Fruit fly (Drosophila melanogaster): ENCODE data around the gene Chd1.
A peak's percentile ranks its signal among the peaks of the same experiment; 100 is the strongest.

Chd1 gene

dm6 chr2L:2957547-2958174, 29.9 kb downstream of the Chd1 start (continued):
- peak; percentile 86 for TF ChIP-seq CG8632 (GFP tag; optimal IDR thresholded peaks at IDR 0.05)
- TF ChIP-seq CG6792 (GFP tag; optimal IDR thresholded peaks at IDR 0.05), result peak; percentile 89
- peak; percentile 91 for TF ChIP-seq dsx (GFP tag; optimal IDR thresholded peaks at IDR 0.05; ENCODE audit: poor library complexity, severe bottlenecking)
- TF ChIP-seq CG4318 (GFP tag; optimal IDR thresholded peaks at IDR 0.05), result peak; percentile 91
- peak; percentile 84 for TF ChIP-seq net (GFP tag; optimal IDR thresholded peaks at IDR 0.05)
- TF ChIP-seq fkh (GFP tag; optimal IDR thresholded peaks at IDR 0.05), result no peak
- peak; percentile 58 to 88 for TF ChIP-seq salr (GFP tag; optimal IDR thresholded peaks at IDR 0.05)
- peak; percentile 94 for TF ChIP-seq CG31627 (GFP tag; optimal IDR thresholded peaks at IDR 0.05)
- peak; percentile 94 for TF ChIP-seq CG32006 (GFP tag; optimal IDR thresholded peaks at IDR 0.05)
- TF ChIP-seq Ets96B (tag; optimal IDR thresholded peaks at IDR 0.05), result peak; percentile 87
- TF ChIP-seq Hr39 (GFP tag; optimal IDR thresholded peaks at IDR 0.05), result peak; percentile 94
- peak; percentile 92 for TF ChIP-seq pdm3 (GFP tag; optimal IDR thresholded peaks at IDR 0.05)
- peak; percentile 92 for TF ChIP-seq Eip75B (GFP tag; optimal IDR thresholded peaks at IDR 0.05)
- peak; percentile 97 for TF ChIP-seq Eip78C (GFP tag)
- TF ChIP-seq Hr38 (GFP tag; optimal IDR thresholded peaks at IDR 0.05), result peak; percentile 22
- TF ChIP-seq lz (GFP tag; optimal IDR thresholded peaks at IDR 0.05), result peak; percentile 94
- TF ChIP-seq CG6163 (GFP tag; IDR thresholded peaks at IDR 0.05), result peak; percentile 78; the same call in 2 of the 3 replicates
- peak; percentile 99 for TF ChIP-seq svp (GFP tag)
- peak; percentile 90 for TF ChIP-seq Smox (GFP tag; optimal IDR thresholded peaks at IDR 0.05)
- TF ChIP-seq CG8119 (GFP tag; IDR thresholded peaks at IDR 0.05), result peak; percentile 89
- TF ChIP-seq Blimp-1 (GFP tag; optimal IDR thresholded peaks at IDR 0.05), result peak; percentile 82
- peak; percentile 86 for TF ChIP-seq spab (GFP tag; optimal IDR thresholded peaks at IDR 0.05)
- peak; percentile 79 for TF ChIP-seq CG7368 (GFP tag; optimal IDR thresholded peaks at IDR 0.05)
- TF ChIP-seq CG3032 (tag; optimal IDR thresholded peaks at IDR 0.05), result peak; percentile 92
- peak; percentile 95 for TF ChIP-seq esn (GFP tag; optimal IDR thresholded peaks at IDR 0.05)
- peak; percentile 89 for TF ChIP-seq Sox15 (GFP tag; optimal IDR thresholded peaks at IDR 0.05)
- peak; percentile 67 for TF ChIP-seq CG1621 (tag; optimal IDR thresholded peaks at IDR 0.05)
- peak; percentile 86 for TF ChIP-seq eg (GFP tag; IDR thresholded peaks at IDR 0.05)

- TF ChIP-seq fd85E (GFP tag; optimal IDR thresholded peaks at IDR 0.05) (no peak), net (GFP tag; optimal IDR thresholded peaks at IDR 0.05) (no peak), Hr39 (GFP tag; optimal IDR thresholded peaks at IDR 0.05) (no peak), Eip93F (GFP tag; optimal IDR thresholded peaks at IDR 0.05) (no peak), spab (GFP tag; optimal IDR thresholded peaks at IDR 0.05) (no peak), pdm3 (GFP tag; optimal IDR thresholded peaks at IDR 0.05) (no peak), esn (GFP tag; optimal IDR thresholded peaks at IDR 0.05) (no peak), CG15336 (GFP tag; IDR thresholded peaks at IDR 0.05) (no peak), svp (GFP tag) (no peak), acj6 (GFP tag; optimal IDR thresholded peaks at IDR 0.05) (no peak), lz (GFP tag; optimal IDR thresholded peaks at IDR 0.05) (no peak), CG4318 (GFP tag; optimal IDR thresholded peaks at IDR 0.05) (no peak), Hr38 (GFP tag; optimal IDR thresholded peaks at IDR 0.05) (no peak), CG8319 (GFP tag; optimal IDR thresholded peaks at IDR 0.05) (no peak), Hr4 (GFP tag; optimal IDR thresholded peaks at IDR 0.05) (no peak), CG8632 (GFP tag; optimal IDR thresholded peaks at IDR 0.05) (no peak), CG8119 (GFP tag; IDR thresholded peaks at IDR 0.05) (no peak), topi (GFP tag; optimal IDR thresholded peaks at IDR 0.05) (no peak), CG11902 (GFP tag; optimal IDR thresholded peaks at IDR 0.05) (no peak), Sox15 (GFP tag; optimal IDR thresholded peaks at IDR 0.05) (no peak)
Measured at dm6 chr2L:2956992-2957391, 30.5 kb downstream of the Chd1 start.

dm6 chr2L:2956358-2956757, 31.2 kb downstream of the Chd1 start:
- TF ChIP-seq Hr39 (GFP tag; optimal IDR thresholded peaks at IDR 0.05) (peak; percentile 30), Hr4 (GFP tag; optimal IDR thresholded peaks at IDR 0.05) (peak; percentile 75), CG3032 (tag; optimal IDR thresholded peaks at IDR 0.05) (peak; percentile 67), CG6792 (GFP tag; optimal IDR thresholded peaks at IDR 0.05) (no peak), CG11294 (GFP tag; IDR thresholded peaks at IDR 0.05) (no peak), ss (GFP tag; optimal IDR thresholded peaks at IDR 0.05) (peak in 1 of 2 experiments; percentile 54), Blimp-1 (GFP tag; optimal IDR thresholded peaks at IDR 0.05) (no peak), Ets96B (tag; optimal IDR thresholded peaks at IDR 0.05) (peak; percentile 68), esn (GFP tag; optimal IDR thresholded peaks at IDR 0.05) (no peak), CG8632 (GFP tag; optimal IDR thresholded peaks at IDR 0.05) (peak; percentile 10), spab (GFP tag; optimal IDR thresholded peaks at IDR 0.05) (peak; percentile 63), net (GFP tag; optimal IDR thresholded peaks at IDR 0.05) (peak; percentile 44), acj6 (GFP tag; optimal IDR thresholded peaks at IDR 0.05) (peak; percentile 57), CG34406 (GFP tag; optimal IDR thresholded peaks at IDR 0.05) (peak; percentile 9), Eip78C (GFP tag) (peak; percentile 91), achi (GFP tag; optimal IDR thresholded peaks at IDR 0.05) (peak; percentile 56), CG31627 (GFP tag; optimal IDR thresholded peaks at IDR 0.05) (no peak), Ets21C (GFP tag; optimal IDR thresholded peaks at IDR 0.05) (no peak), CG1621 (tag; optimal IDR thresholded peaks at IDR 0.05) (peak; percentile 38), Gug (GFP tag; IDR thresholded peaks at IDR 0.05) (peak; percentile 20; the same call in 1 of the 2 replicates), OdsH (GFP tag; optimal IDR thresholded peaks at IDR 0.05) (peak; percentile 47), CG15336 (GFP tag; IDR thresholded peaks at IDR 0.05) (0 out of 2 replicates have a peak, but pooled peaks have one; percentile 38), CG4318 (GFP tag; optimal IDR thresholded peaks at IDR 0.05) (peak; percentile 60), fd59A (GFP tag; optimal IDR thresholded peaks at IDR 0.05) (peak; percentile 62), CG8319 (GFP tag; optimal IDR thresholded peaks at IDR 0.05) (no peak)

Measured in whole organism, prepupa.